Fruit fly (Drosophila melanogaster) whole organism: Measurements from ENCODE around the gene mtsh.

Source experiments
- CG8478 ChIP-seq: fragments of >200 bp; optimal IDR thresholded peaks from 2 replicates; lab custom pipeline; 2018; ENCODE audit warnings: inconsistent platforms
- Dll ChIP-seq: fragments of >200 bp; optimal IDR thresholded peaks from 2 replicates; lab custom pipeline; 2017
- EcR ChIP-seq, 2 experiments: fragments of >200 bp; optimal IDR thresholded peaks; 2 replicates each; lab custom pipeline; 2017; ENCODE audit warnings: missing biosample characterization in 2 of 2, missing genetic modification characterization in 2 of 2, missing genetic modification reagents in 2 of 2
- pan ChIP-seq: fragments of >200 bp; optimal IDR thresholded peaks from 2 replicates; lab custom pipeline; 2017
- psq ChIP-seq: fragments of >200 bp; optimal IDR thresholded peaks from 2 replicates; lab custom pipeline; 2017
- usp ChIP-seq: fragments of >200 bp; optimal IDR thresholded peaks from 2 replicates; lab custom pipeline; 2017; ENCODE audit warnings: missing biosample characterization, missing genetic modification characterization, mixed read lengths

- TF ChIP-seq CG8478 (lab: Kevin White, UChicago) (no peak), EcR (GFP tag; optimal IDR thresholded peaks at IDR 0.05; lab: Kevin White, UChicago) (no peak), usp (GFP tag; lab: Kevin White, UChicago) (no peak), pan (lab: Kevin White, UChicago) (no peak), Dll (lab: Kevin White, UChicago) (no peak), psq (lab: Kevin White, UChicago) (no peak)
These were observed 35.7 kb upstream of the mtsh start for dm6 chr2L:8355419-8355818.
